Worm (Caenorhabditis elegans): ENCODE data around the gene lec-9.
"Not testable (repeated sequence)": the region's sequence is repeated elsewhere in the genome, so short reads cannot be mapped to it uniquely, and the experiment has no call there.

lec-9 gene

ce11 chrX:17643812-17644211, 43.5 kb downstream of the lec-9 start:
- TF ChIP-seq dao-5 (tag; optimal IDR thresholded peaks at IDR 0.05) (no peak), him-1 (tag; optimal IDR thresholded peaks at IDR 0.05) (no peak)

DNA sequence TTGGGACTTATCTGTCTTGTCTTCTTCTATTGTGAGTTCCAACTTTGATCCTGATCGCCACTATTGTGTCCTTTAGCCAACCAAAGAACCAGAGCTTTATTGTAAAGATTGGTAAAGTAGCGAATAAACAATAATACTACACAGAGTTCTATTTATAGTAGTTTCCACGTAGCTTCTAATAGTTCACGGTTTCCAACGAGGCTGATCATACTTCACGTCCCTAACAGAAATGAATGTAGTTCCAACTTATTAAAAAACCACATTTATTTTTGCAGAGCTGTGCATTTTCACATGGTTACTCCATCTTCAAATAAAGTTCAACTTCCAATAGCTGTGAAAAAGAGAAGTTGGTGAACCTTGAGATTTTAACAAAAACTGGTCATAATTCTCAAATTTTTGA, 49.1 kb downstream of the lec-9 start, which contains the start of gene tmem-218:
Gene tmem-218 (plus strand): TSS at position 301 of the 400 bp plus-strand sequence.
- TF ChIP-seq W03F9.2, dao-5, him-1 (tag; optimal IDR thresholded peaks at IDR 0.05): not testable (repeated sequence)
